Worm (Caenorhabditis elegans): ENCODE results near the gene F44E5.2.

F44E5.2 gene

DNA sequence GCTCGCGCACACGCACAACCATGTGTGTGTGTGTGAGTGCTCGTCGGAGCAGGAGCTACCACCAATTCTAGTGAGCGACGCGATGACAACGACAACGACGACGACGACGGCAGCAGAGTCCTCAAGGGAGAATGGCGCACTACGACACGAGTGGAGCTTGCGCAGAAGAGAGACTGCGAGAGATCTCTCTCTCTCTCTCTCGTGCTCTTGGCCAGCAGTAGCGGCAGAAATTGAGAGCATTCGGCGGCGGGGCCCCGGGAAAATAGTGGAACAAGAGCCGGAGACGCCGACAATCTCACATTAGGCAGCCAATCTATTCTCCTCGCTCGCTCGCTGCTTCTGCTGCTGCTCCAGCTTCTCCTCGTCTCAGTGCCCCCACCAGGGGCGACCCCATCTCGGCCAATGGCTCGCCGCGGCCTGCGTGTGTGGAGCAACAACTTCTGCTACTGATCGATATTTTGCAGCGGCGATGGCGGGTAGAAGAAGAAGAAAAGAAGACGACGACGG is 19.7 kb upstream of the F44E5.2 start:
- TF ChIP-seq ceh-9 (tag; optimal IDR thresholded peaks at IDR 0.05) = no peak
- TF ChIP-seq unc-55 (GFP tag; optimal IDR thresholded peaks at IDR 0.05) = peak; percentile 85
- peak; percentile 26 for TF ChIP-seq gmeb-2 (tag; optimal IDR thresholded peaks at IDR 0.05)
- no peak for TF ChIP-seq npax-4 (tag; optimal IDR thresholded peaks at IDR 0.05)
- no peak for TF ChIP-seq unc-3 (GFP tag; conservative IDR thresholded peaks at IDR 0.05)
- peak; percentile 56 for TF ChIP-seq unc-3 (tag; optimal IDR thresholded peaks at IDR 0.05)
- TF ChIP-seq C08G9.2 (tag; optimal IDR thresholded peaks at IDR 0.05) = peak; percentile 66
- peak; percentile 35 for TF ChIP-seq ahr-1 (tag; optimal IDR thresholded peaks at IDR 0.05)
- TF ChIP-seq F13H6.1 (tag; optimal IDR thresholded peaks at IDR 0.05) = peak; percentile 15
- TF ChIP-seq pha-4 (tag; optimal IDR thresholded peaks at IDR 0.05) = no peak
- peak; percentile 93 for TF ChIP-seq ceh-48 (tag; optimal IDR thresholded peaks at IDR 0.05)
- peak; percentile 48 for TF ChIP-seq dmd-4 (tag; optimal IDR thresholded peaks at IDR 0.05; ENCODE audit: borderline replicate concordance)
- TF ChIP-seq syd-9 (tag; optimal IDR thresholded peaks at IDR 0.05) = peak; percentile 79
- peak; percentile 89 for TF ChIP-seq ceh-31 (tag; optimal IDR thresholded peaks at IDR 0.05)
- peak; percentile 64 for TF ChIP-seq hlh-30 (tag; optimal IDR thresholded peaks at IDR 0.05; ENCODE audit: insufficient read depth)
- peak; percentile 83 for TF ChIP-seq unc-42 (tag; optimal IDR thresholded peaks at IDR 0.05)
- TF ChIP-seq ceh-19 (GFP tag; optimal IDR thresholded peaks at IDR 0.05) = peak; percentile 74
- TF ChIP-seq ceh-2 (tag; optimal IDR thresholded peaks at IDR 0.05) = peak; percentile 16
- TF ChIP-seq nhr-232 (tag; optimal IDR thresholded peaks at IDR 0.05) = no peak
- no peak for TF ChIP-seq ceh-30 (tag; optimal IDR thresholded peaks at IDR 0.05)
- TF ChIP-seq hlh-8 (tag; optimal IDR thresholded peaks at IDR 0.05) = peak; percentile 5
- peak; percentile 44 for TF ChIP-seq rnt-1 (tag; optimal IDR thresholded peaks at IDR 0.05)
- peak; percentile 49 for TF ChIP-seq fkh-6 (tag; optimal IDR thresholded peaks at IDR 0.05)
- TF ChIP-seq pros-1 (tag; optimal IDR thresholded peaks at IDR 0.05) = peak; percentile 2
- TF ChIP-seq ceh-18 (tag; optimal IDR thresholded peaks at IDR 0.05) = peak; percentile 91
- TF ChIP-seq lim-6 (tag; optimal IDR thresholded peaks at IDR 0.05) = peak; percentile 30
- peak; percentile 24 for TF ChIP-seq madf-2 (tag; optimal IDR thresholded peaks at IDR 0.05)
- TF ChIP-seq fkh-10 (GFP tag; optimal IDR thresholded peaks at IDR 0.05) = no peak
- TF ChIP-seq pag-3 (tag; optimal IDR thresholded peaks at IDR 0.05; ENCODE audit: borderline replicate concordance) = no peak
- TF ChIP-seq dve-1 (tag; optimal IDR thresholded peaks at IDR 0.05) = peak; percentile 11
- TF ChIP-seq sdc-2 (tag; optimal IDR thresholded peaks at IDR 0.05) = peak; percentile 70
- peak; percentile 26 for TF ChIP-seq ama-1 (optimal IDR thresholded peaks at IDR 0.05)
- peak; percentile 43 for TF ChIP-seq C38D4.7 (GFP tag; optimal IDR thresholded peaks at IDR 0.05)
- peak; percentile 87 for TF ChIP-seq ceh-14 (tag; optimal IDR thresholded peaks at IDR 0.05)
- TF ChIP-seq tbx-2 (tag; optimal IDR thresholded peaks at IDR 0.05) = peak; percentile 80
- peak; percentile 60 for TF ChIP-seq unc-86 (tag; optimal IDR thresholded peaks at IDR 0.05)
- peak; percentile 20 for TF ChIP-seq che-1 (tag; optimal IDR thresholded peaks at IDR 0.05)
- peak; percentile 38 for TF ChIP-seq ref-2 (tag; optimal IDR thresholded peaks at IDR 0.05)
- no peak for TF ChIP-seq mec-3 (tag; optimal IDR thresholded peaks at IDR 0.05; ENCODE audit: borderline replicate concordance)
- peak; percentile 94 for TF ChIP-seq nfya-1 (tag; optimal IDR thresholded peaks at IDR 0.05)
- TF ChIP-seq fax-1 (tag; optimal IDR thresholded peaks at IDR 0.05) = peak; percentile 18
- peak; percentile 71 for TF ChIP-seq ceh-34 (tag; optimal IDR thresholded peaks at IDR 0.05)
- TF ChIP-seq K02D7.2 (tag; optimal IDR thresholded peaks at IDR 0.05) = no peak
- TF ChIP-seq odd-2 (tag; optimal IDR thresholded peaks at IDR 0.05) = no peak
- peak; percentile 20 for TF ChIP-seq ttx-3 (tag; optimal IDR thresholded peaks at IDR 0.05)
- peak; percentile 44 for TF ChIP-seq ets-4 (tag; optimal IDR thresholded peaks at IDR 0.05)
- TF ChIP-seq hlh-6 (tag; optimal IDR thresholded peaks at IDR 0.05) = peak; percentile 68
